Worm (Caenorhabditis elegans) whole organism, L3 larva: ENCODE data around the gene cyp-14A3.

Source experiments
- ZK546.5 ChIP-seq: sonication (generic microtip); optimal IDR thresholded peaks from 2 replicates; lab custom pipeline; 2017; ENCODE audit warnings: missing biosample characterization, missing genetic modification characterization
- aly-2 ChIP-seq: fragments of 150-350 bp; optimal IDR thresholded peaks from 2 replicates; lab custom pipeline; 2014; ENCODE audit warnings: missing biosample characterization, missing genetic modification characterization
- ama-1 ChIP-seq: fragments of 150-350 bp; optimal IDR thresholded peaks from 2 replicates; lab custom pipeline; 2018
- ceh-28 ChIP-seq: fragments of 150-350 bp; optimal IDR thresholded peaks from 2 replicates; lab custom pipeline; 2014; ENCODE audit warnings: missing biosample characterization, missing genetic modification reagents, missing genetic modification characterization
- ceh-9 ChIP-seq: sonication (generic microtip); optimal IDR thresholded peaks from 2 replicates; lab custom pipeline; 2018; ENCODE audit warnings: missing biosample characterization, missing genetic modification characterization
- egl-5 ChIP-seq: fragments of 150-350 bp; optimal IDR thresholded peaks from 2 replicates; lab custom pipeline; 2017; ENCODE audit warnings: missing biosample characterization, missing genetic modification reagents, missing genetic modification characterization, inconsistent platforms
- elt-2 ChIP-seq: sonication (generic microtip); optimal IDR thresholded peaks from 2 replicates; lab custom pipeline; 2016; ENCODE audit warnings: missing genetic modification reagents, mild to moderate bottlenecking, missing genetic modification characterization, missing compliant biosample characterization
- elt-3 ChIP-seq, 3 experiments: fragments of 150-350 bp in 1 of 3; sonication (generic microtip) in 2 of 3; optimal IDR thresholded peaks; 2 replicates in 2 of 3; 4 replicates in 1 of 3; lab custom pipeline; 2014 to 2017; ENCODE audit warnings: missing biosample characterization in 3 of 3, missing genetic modification characterization in 3 of 3
- fos-1 ChIP-seq: fragments of 150-350 bp; optimal IDR thresholded peaks from 2 replicates; lab custom pipeline; 2014; ENCODE audit warnings: missing biosample characterization, missing genetic modification characterization
- jun-1 ChIP-seq: fragments of 150-350 bp; optimal IDR thresholded peaks from 2 replicates; lab custom pipeline; 2014; ENCODE audit warnings: missing biosample characterization, missing genetic modification reagents, missing genetic modification characterization
- lin-15B ChIP-seq: fragments of 150-350 bp; optimal IDR thresholded peaks from 2 replicates; lab custom pipeline; 2014; ENCODE audit warnings: missing biosample characterization, missing genetic modification characterization
- lin-39 ChIP-seq: fragments of 150-350 bp; optimal IDR thresholded peaks from 2 replicates; lab custom pipeline; 2018; ENCODE audit warnings: missing biosample characterization, missing genetic modification reagents, missing genetic modification characterization
- lsy-12 ChIP-seq: sonication (generic microtip); optimal IDR thresholded peaks from 2 replicates; lab custom pipeline; 2016; ENCODE audit warnings: mild to moderate bottlenecking, missing genetic modification characterization, missing compliant biosample characterization
- mdl-1 ChIP-seq: fragments of 150-350 bp; optimal IDR thresholded peaks from 2 replicates; lab custom pipeline; 2014; ENCODE audit warnings: missing biosample characterization, missing genetic modification characterization
- mml-1 ChIP-seq: fragments of 150-350 bp; sonication (generic microtip); optimal IDR thresholded peaks from 3 replicates; lab custom pipeline; 2014; ENCODE audit warnings: missing biosample characterization, missing genetic modification characterization
- nfya-1 ChIP-seq: sonication (generic microtip); optimal IDR thresholded peaks from 2 replicates; lab custom pipeline; 2017; ENCODE audit warnings: missing genetic modification characterization, mild to moderate bottlenecking, missing compliant biosample characterization, antibody characterized with exemption, moderate library complexity; ENCODE audit not compliant: insufficient read depth
- nhr-12 ChIP-seq: fragments of 150-350 bp; optimal IDR thresholded peaks from 2 replicates; lab custom pipeline; 2014; ENCODE audit warnings: missing biosample characterization, missing genetic modification characterization
- nhr-23 ChIP-seq: fragments of 150-350 bp; optimal IDR thresholded peaks from 2 replicates; lab custom pipeline; 2014; ENCODE audit warnings: missing biosample characterization, missing genetic modification reagents, missing genetic modification characterization
- nhr-237 ChIP-seq: fragments of 150-350 bp; optimal IDR thresholded peaks from 2 replicates; lab custom pipeline; 2014; ENCODE audit warnings: missing biosample characterization, missing genetic modification characterization
- nhr-25 ChIP-seq: sonication (generic microtip); optimal IDR thresholded peaks from 2 replicates; lab custom pipeline; 2017; ENCODE audit warnings: missing biosample characterization, missing genetic modification characterization
- nhr-28 ChIP-seq: fragments of 150-350 bp; optimal IDR thresholded peaks from 2 replicates; lab custom pipeline; 2014; ENCODE audit warnings: missing biosample characterization, missing genetic modification characterization
- nhr-43 ChIP-seq: sonication (generic microtip); optimal IDR thresholded peaks from 2 replicates; lab custom pipeline; 2016; ENCODE audit warnings: mild to moderate bottlenecking, missing genetic modification characterization, missing compliant biosample characterization; ENCODE audit not compliant: poor library complexity, severe bottlenecking
- nhr-67 ChIP-seq: fragments of 150-350 bp; optimal IDR thresholded peaks from 2 replicates; lab custom pipeline; 2014; ENCODE audit warnings: missing biosample characterization, missing genetic modification characterization
- nhr-76 ChIP-seq: fragments of 150-350 bp; sonication (generic microtip); optimal IDR thresholded peaks from 5 replicates; lab custom pipeline; 2014; ENCODE audit warnings: missing biosample characterization, missing genetic modification characterization
- nhr-77 ChIP-seq: fragments of 150-350 bp; optimal IDR thresholded peaks from 2 replicates; lab custom pipeline; 2014; ENCODE audit warnings: missing biosample characterization, missing genetic modification characterization
- pha-4 ChIP-seq: fragments of 150-350 bp; optimal IDR thresholded peaks from 2 replicates; lab custom pipeline; 2014; ENCODE audit warnings: missing biosample characterization, missing genetic modification reagents, missing genetic modification characterization
- pqm-1 ChIP-seq: fragments of 150-350 bp; optimal IDR thresholded peaks from 2 replicates; lab custom pipeline; 2017; ENCODE audit warnings: missing biosample characterization, missing genetic modification characterization, inconsistent platforms
- sea-2 ChIP-seq: fragments of 150-350 bp; sonication (generic microtip); optimal IDR thresholded peaks from 4 replicates; lab custom pipeline; 2014; ENCODE audit warnings: missing biosample characterization, missing genetic modification reagents, missing genetic modification characterization
- snpc-4 ChIP-seq: fragments of 150-350 bp; optimal IDR thresholded peaks from 2 replicates; lab custom pipeline; 2014; ENCODE audit warnings: missing biosample characterization, missing genetic modification characterization
- tbx-2 ChIP-seq: sonication (generic microtip); optimal IDR thresholded peaks from 2 replicates; lab custom pipeline; 2016; ENCODE audit warnings: mild to moderate bottlenecking, missing genetic modification characterization, missing compliant biosample characterization
- unc-62 ChIP-seq: fragments of 150-350 bp; sonication (generic microtip); optimal IDR thresholded peaks from 4 replicates; lab custom pipeline; 2014; ENCODE audit warnings: missing biosample characterization, missing genetic modification reagents, missing genetic modification characterization
- ztf-11 ChIP-seq: fragments of 150-350 bp; optimal IDR thresholded peaks from 2 replicates; lab custom pipeline; 2014; ENCODE audit warnings: missing biosample characterization, missing genetic modification characterization
- ztf-4 ChIP-seq: fragments of 150-350 bp; optimal IDR thresholded peaks from 2 replicates; lab custom pipeline; 2014; ENCODE audit warnings: missing biosample characterization, missing genetic modification characterization

Gene cyp-14A3

ce11 chrX:13245090-13245489, 28.9 kb downstream of the cyp-14A3 start, which contains the start of gene hpl-1:
hpl-1 (plus strand) TSS chrX:13245390.
- TF ChIP-seq nhr-43 (tag; lab: Kevin White, UChicago): no peak
- TF ChIP-seq ceh-28 (tag; lab: Kevin White, UChicago): peak; percentile 38

ce11 chrX:13242231-13242630, 31.8 kb downstream of the cyp-14A3 start, which contains the start of gene K08H2.5:
K08H2.5 (minus strand) TSS chrX:13242331.
- TF ChIP-seq nhr-25 (tag; lab: Kevin White, UChicago): no peak
- no peak for TF ChIP-seq elt-3 (tag; optimal IDR thresholded peaks at IDR 0.05; lab: Kevin White, UChicago)
- TF ChIP-seq lsy-12 (tag; lab: Kevin White, UChicago): no peak

- TF ChIP-seq elt-3 (tag; optimal IDR thresholded peaks at IDR 0.05; lab: Kevin White, UChicago) (no peak), fos-1 (no peak)
These were observed 35.8 kb downstream of the cyp-14A3 start, which contains the start of gene K08H2.4 for ce11 chrX:13238197-13238596. K08H2.4 (plus strand) TSS chrX:13238497.

ce11 chrX:13237102-13237501, 36.9 kb downstream of the cyp-14A3 start, which contains the start of gene K08H2.3:
K08H2.3 (plus strand) TSS chrX:13237402.
- peak; percentile 22 for TF ChIP-seq lin-15B (tag; lab: Kevin White, UChicago)
- TF ChIP-seq nhr-67 (tag; lab: Kevin White, UChicago): no peak

DNA sequence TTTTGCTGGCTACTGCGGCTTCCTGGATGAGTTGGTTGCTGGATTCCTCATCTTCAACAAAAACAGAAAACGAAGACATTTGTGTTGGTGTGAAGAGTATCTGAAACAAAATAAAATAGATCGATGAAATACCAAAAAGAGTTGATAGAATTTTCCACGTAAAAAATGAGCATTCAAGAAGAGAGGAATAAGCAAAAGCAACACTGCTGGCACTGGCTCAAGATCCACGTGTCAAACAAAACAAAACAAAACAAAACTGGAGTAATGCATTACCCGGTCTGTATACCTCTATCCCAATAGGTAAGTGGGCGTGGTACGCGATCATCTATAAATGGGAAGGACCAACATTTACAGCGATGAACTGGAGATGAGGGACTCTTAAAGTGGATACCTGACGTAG, 39.1 kb downstream of the cyp-14A3 start, which contains the start of gene K08H2.2:
K08H2.2 (minus strand) TSS at position 101 of the 400 bp plus-strand sequence.
- TF ChIP-seq nhr-76 (tag; lab: Kevin White, UChicago) (no peak), mml-1 (no peak), nhr-77 (tag; lab: Kevin White, UChicago) (no peak)
- TF ChIP-seq, all 47 proteins: peak for 0

DNA sequence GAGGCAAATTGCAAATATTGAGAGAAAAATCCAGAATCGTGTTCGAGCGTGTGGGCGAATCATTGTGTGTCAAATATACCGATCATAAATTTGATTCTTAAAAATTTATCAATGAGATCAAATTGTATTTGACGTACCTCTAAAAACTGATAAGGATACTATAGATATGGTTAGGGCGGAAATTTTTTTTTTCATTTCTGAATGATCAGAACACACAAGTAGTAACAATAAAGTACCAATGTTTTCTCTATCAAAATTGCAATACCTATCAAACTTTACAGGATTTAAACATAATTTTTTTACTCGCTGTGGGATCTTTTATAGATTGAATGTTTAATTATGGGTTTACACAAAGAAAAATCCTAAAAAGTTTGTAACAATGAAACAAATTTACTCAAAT, 41.7 kb downstream of the cyp-14A3 start, which contains the start of gene bgnt-1.5:
bgnt-1.5 (minus strand) TSS at position 101 of the 400 bp plus-strand sequence.
- no peak for TF ChIP-seq nfya-1 (tag; lab: Kevin White, UChicago)
- no peak for TF ChIP-seq ztf-4 (tag; lab: Kevin White, UChicago)
- TF ChIP-seq mdl-1 (tag; lab: Kevin White, UChicago): no peak
- TF ChIP-seq snpc-4 (tag; lab: Kevin White, UChicago): no peak
- TF ChIP-seq ceh-9: no peak
- TF ChIP-seq nhr-77 (tag; lab: Kevin White, UChicago): no peak
- no peak for TF ChIP-seq lin-39
- TF ChIP-seq aly-2 (tag; lab: Kevin White, UChicago): no peak
- no peak for TF ChIP-seq nhr-28 (tag; lab: Kevin White, UChicago)
- TF ChIP-seq pqm-1 (tag; lab: Kevin White, UChicago): no peak
- no peak for TF ChIP-seq sea-2
- no peak for TF ChIP-seq nhr-12
- TF ChIP-seq nhr-23 (tag; lab: Kevin White, UChicago): no peak
- no peak for TF ChIP-seq fos-1
- no peak for TF ChIP-seq elt-2
- no peak for TF ChIP-seq unc-62 (GFP tag; lab: Kevin White, UChicago)
- TF ChIP-seq nhr-67 (tag; lab: Kevin White, UChicago): no peak
- TF ChIP-seq ZK546.5 (tag; lab: Kevin White, UChicago): no peak
- TF ChIP-seq jun-1 (tag; lab: Kevin White, UChicago): no peak

ce11 chrX:13227778-13228177, 46.2 kb downstream of the cyp-14A3 start:
- TF ChIP-seq mdl-1 (tag; lab: Kevin White, UChicago): no peak
- no peak for TF ChIP-seq sea-2
- no peak for TF ChIP-seq nhr-237 (tag; lab: Kevin White, UChicago)
- no peak for TF ChIP-seq nhr-12
- no peak for TF ChIP-seq ztf-11 (tag; lab: Kevin White, UChicago)
- TF ChIP-seq tbx-2 (tag; lab: Kevin White, UChicago): no peak
- TF ChIP-seq lin-15B (tag; lab: Kevin White, UChicago): no peak
- TF ChIP-seq ama-1 (lab: Kevin White, UChicago): no peak
- TF ChIP-seq nhr-43 (tag; lab: Kevin White, UChicago): no peak
- no peak for TF ChIP-seq pha-4 (tag; lab: Kevin White, UChicago)
- no peak for TF ChIP-seq egl-5 (tag; lab: Kevin White, UChicago)
- no peak for TF ChIP-seq nhr-67 (tag; lab: Kevin White, UChicago)
